Worm (Caenorhabditis elegans) whole organism, mixed stage, embryonic: Measurements from ENCODE around the gene scrm-3.

Source experiments
- bed-3 ChIP-seq: fragments of 200-800 bp; sonication (Bioruptor generic); optimal IDR thresholded peaks from 3 replicates; lab custom pipeline; 2018; ENCODE audit warnings: mild to moderate bottlenecking, missing genetic modification characterization, moderate library complexity, missing compliant biosample characterization
- ceh-43 ChIP-seq: fragments of 200-800 bp; sonication (Bioruptor generic); optimal IDR thresholded peaks from 2 replicates; lab custom pipeline; 2018; ENCODE audit warnings: mild to moderate bottlenecking, missing genetic modification characterization, moderate library complexity, missing compliant biosample characterization
- ces-1 ChIP-seq: fragments of 150-350 bp; optimal IDR thresholded peaks from 2 replicates; lab custom pipeline; 2014; ENCODE audit warnings: missing biosample characterization, missing genetic modification reagents, missing genetic modification characterization
- elt-3 ChIP-seq: fragments of 150-350 bp; optimal IDR thresholded peaks from 2 replicates; lab custom pipeline; 2014; ENCODE audit warnings: missing biosample characterization, missing genetic modification characterization
- lsy-2 ChIP-seq: fragments of 150-350 bp; optimal IDR thresholded peaks from 2 replicates; lab custom pipeline; 2014; ENCODE audit warnings: missing biosample characterization, missing genetic modification characterization
- nhr-2 ChIP-seq: fragments of 150-350 bp; optimal IDR thresholded peaks from 2 replicates; lab custom pipeline; 2014; ENCODE audit warnings: missing biosample characterization, missing genetic modification characterization
- nhr-28 ChIP-seq: fragments of 150-350 bp; optimal IDR thresholded peaks from 2 replicates; lab custom pipeline; 2014; ENCODE audit warnings: missing biosample characterization, missing genetic modification characterization
- pha-4 ChIP-seq: fragments of 150-350 bp; optimal IDR thresholded peaks from 2 replicates; lab custom pipeline; 2018; ENCODE audit warnings: missing biosample characterization, missing genetic modification reagents, missing genetic modification characterization
- sptf-1 ChIP-seq: sonication (generic microtip); optimal IDR thresholded peaks from 2 replicates; lab custom pipeline; 2017; ENCODE audit warnings: mild to moderate bottlenecking, missing genetic modification characterization, moderate library complexity, missing compliant biosample characterization

DNA sequence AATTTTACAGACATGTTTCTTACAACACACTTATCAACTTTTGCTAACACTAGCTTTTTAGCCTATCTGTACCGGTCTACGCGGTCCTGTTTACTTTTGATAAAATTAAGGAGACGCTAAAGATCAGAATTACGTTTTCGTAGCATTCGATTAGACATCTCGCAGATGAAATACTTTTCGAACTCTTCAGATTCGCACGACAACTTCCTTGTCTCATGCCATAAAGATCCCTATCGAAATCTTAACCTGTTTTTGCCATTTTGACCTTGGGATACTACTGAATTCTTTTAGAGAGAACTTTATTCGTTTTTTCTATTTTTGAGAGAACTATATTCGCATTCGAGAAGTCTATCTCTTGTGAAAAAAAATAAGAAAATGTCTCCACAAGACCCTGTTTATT, 23.7 kb downstream of the scrm-3 start, which contains the start of gene C17B7.5:
- TF ChIP-seq pha-4 (tag; lab: Kevin White, UChicago) (no peak), ces-1 (GFP tag; lab: Kevin White, UChicago) (no peak), nhr-28 (tag; lab: Kevin White, UChicago) (no peak), sptf-1 (tag; lab: Kevin White, UChicago) (no peak), bed-3 (GFP tag; lab: Kevin White, UChicago) (no peak), lsy-2 (no peak), ceh-43 (GFP tag; lab: Kevin White, UChicago) (no peak), elt-3 (tag; lab: Kevin White, UChicago) (no peak), nhr-2 (tag; lab: Kevin White, UChicago) (no peak)
